Fruit fly (Drosophila melanogaster) whole organism, prepupa: ENCODE results near the gene CG1024.

Experiments
- CG3919 ChIP-seq: fragments of 200-800 bp; sonication (Bioruptor generic); optimal IDR thresholded peaks from 3 replicates; lab custom pipeline; 2016; ENCODE audit warnings: missing biosample characterization, missing genetic modification characterization
- CG7368 ChIP-seq: fragments of 200-800 bp; sonication (Bioruptor generic); optimal IDR thresholded peaks from 3 replicates; lab custom pipeline; 2016; ENCODE audit warnings: missing biosample characterization, missing genetic modification characterization

DNA sequence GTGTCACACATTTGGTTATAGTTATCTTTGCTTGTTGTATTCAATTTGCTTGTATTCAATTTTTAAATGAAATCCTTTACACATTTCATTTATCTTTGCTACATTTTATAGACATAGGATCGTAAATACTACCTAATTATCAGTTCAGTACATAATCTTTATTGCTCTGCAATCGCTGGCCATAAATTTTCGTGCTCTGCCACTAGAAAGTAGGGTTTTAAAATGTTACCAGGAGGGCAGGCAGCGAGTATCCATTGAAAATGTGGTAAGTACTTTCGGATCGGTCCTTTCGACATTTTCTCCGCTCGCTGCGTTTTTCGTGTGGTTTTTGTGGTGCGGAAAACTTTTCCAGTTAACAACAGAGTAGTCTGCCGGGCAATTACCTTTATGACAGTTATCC lies 19.2 kb upstream of the CG1024 start:
- no peak for TF ChIP-seq CG3919 (GFP tag; lab: Kevin White, UChicago)
- no peak for TF ChIP-seq CG7368 (GFP tag; lab: Kevin White, UChicago)
